Fruit fly (Drosophila melanogaster): Measurements from ENCODE around the gene RunxA.

DNA sequence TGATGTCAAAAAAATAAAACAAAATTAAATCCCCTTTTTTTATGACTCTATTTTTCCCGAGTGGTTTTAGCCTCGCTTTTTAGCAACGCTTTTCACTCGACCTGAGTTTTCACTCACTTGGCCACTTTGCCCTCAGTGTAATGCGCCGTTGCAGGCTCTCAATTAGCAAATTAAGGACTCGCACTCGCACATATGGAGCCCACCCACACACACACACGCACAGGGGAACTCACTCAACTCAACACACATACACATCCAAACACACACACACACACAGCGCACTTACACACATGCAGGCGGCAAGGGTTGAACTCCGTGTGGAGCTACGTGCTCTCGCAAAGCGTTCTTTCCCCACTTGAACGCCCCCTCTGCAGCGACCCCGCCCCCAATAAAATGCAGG lies 10.6 kb downstream of the RunxA start:
- TF ChIP-seq CG8290 (GFP tag; optimal IDR thresholded peaks at IDR 0.05) (no peak), CG8290 (tag; optimal IDR thresholded peaks at IDR 0.05) (no peak), grau (tag; optimal IDR thresholded peaks at IDR 0.05) (no peak), B-H1 (GFP tag; IDR thresholded peaks at IDR 0.05) (no peak), CG3065 (GFP tag; optimal IDR thresholded peaks at IDR 0.05) (no peak), tll (GFP tag; optimal IDR thresholded peaks at IDR 0.05) (no peak)

Measured in whole organism, embryonic.